Fruit fly (Drosophila melanogaster) whole organism, embryonic: ENCODE data around the gene Dsp1.
A peak's percentile ranks its signal among the peaks of the same experiment; 100 is the strongest.

Experiments
- Aef1 ChIP-seq: fragments of 200-800 bp; sonication (Bioruptor generic); IDR thresholded peaks from 3 replicates; pipeline ENCODE4 v1.3.6; 2022; ENCODE audit warnings: missing biosample characterization, missing genetic modification characterization
- Awh ChIP-seq: fragments of 200-800 bp; sonication (Bioruptor generic); IDR thresholded peaks from 2 replicates; pipeline ENCODE4, ENCODE4 v1.3.6; 2022; ENCODE audit warnings: missing biosample characterization, missing genetic modification characterization
- B-H2 ChIP-seq: fragments of 200-800 bp; sonication (Bioruptor generic); optimal IDR thresholded peaks from 2 replicates; lab custom pipeline; 2018; ENCODE audit warnings: missing biosample characterization, mild to moderate bottlenecking, missing genetic modification characterization
- BEAF-32 ChIP-seq: fragments of 200-800 bp; sonication (Bioruptor generic); optimal IDR thresholded peaks from 3 replicates; lab custom pipeline; 2017; ENCODE audit warnings: missing biosample characterization, missing genetic modification characterization, mild to moderate bottlenecking, moderate library complexity, missing genetic modification reagents
- CG10321 ChIP-seq: fragments of 200-800 bp; sonication (Bioruptor generic); IDR thresholded peaks from 2 replicates; pipeline ENCODE4 v1.3.6; 2022; ENCODE audit warnings: missing biosample characterization, missing genetic modification characterization
- CG10565 ChIP-seq: fragments of 200-800 bp; sonication (Bioruptor generic); optimal IDR thresholded peaks from 3 replicates; lab custom pipeline; 2016; ENCODE audit warnings: missing biosample characterization, mild to moderate bottlenecking, missing genetic modification characterization
- CG10959 ChIP-seq: fragments of 200-800 bp; sonication (Bioruptor generic); IDR thresholded peaks from 2 replicates; pipeline ENCODE4 v1.3.6; 2022; ENCODE audit warnings: missing biosample characterization, missing genetic modification characterization
- CG1233 ChIP-seq: fragments of 200-800 bp; sonication (Bioruptor generic); optimal IDR thresholded peaks from 4 replicates; lab custom pipeline; 2018; ENCODE audit warnings: missing biosample characterization, mild to moderate bottlenecking, missing genetic modification characterization
- CG12769 ChIP-seq: fragments of 200-800 bp; sonication (Bioruptor generic); optimal IDR thresholded peaks from 2 replicates; lab custom pipeline; 2019; ENCODE audit warnings: missing biosample characterization, mild to moderate bottlenecking, missing genetic modification characterization, moderate library complexity
- CG13424 ChIP-seq: fragments of 200-800 bp; sonication (Bioruptor generic); optimal IDR thresholded peaks from 2 replicates; lab custom pipeline; 2019; ENCODE audit warnings: missing biosample characterization, mild to moderate bottlenecking, missing genetic modification characterization, moderate library complexity
- CG13775 ChIP-seq: fragments of 200-800 bp; sonication (Bioruptor generic); optimal IDR thresholded peaks from 3 replicates; lab custom pipeline; 2017; ENCODE audit warnings: missing biosample characterization, mild to moderate bottlenecking, missing genetic modification characterization
- CG15479 ChIP-seq: fragments of 200-800 bp; sonication (Bioruptor generic); optimal IDR thresholded peaks from 3 replicates; lab custom pipeline; 2019; ENCODE audit warnings: missing biosample characterization, mild to moderate bottlenecking, missing genetic modification characterization, moderate library complexity
- CG1603 ChIP-seq: fragments of 200-800 bp; sonication (Bioruptor generic); optimal IDR thresholded peaks from 2 replicates; lab custom pipeline; 2019; ENCODE audit warnings: missing biosample characterization, mild to moderate bottlenecking, missing genetic modification characterization, moderate library complexity
- CG16813 ChIP-seq: fragments of 200-800 bp; sonication (Bioruptor generic); IDR thresholded peaks from 3 replicates; pipeline ENCODE4 v1.3.6; 2022; ENCODE audit warnings: missing biosample characterization, missing genetic modification characterization; ENCODE audit not compliant: partially characterized antibody
- CG16863 ChIP-seq: fragments of 200-800 bp; sonication (Bioruptor generic); optimal IDR thresholded peaks from 3 replicates; lab custom pipeline; 2016; ENCODE audit warnings: missing biosample characterization, missing genetic modification characterization
- CG2116 ChIP-seq: fragments of 200-800 bp; sonication (Bioruptor generic); optimal IDR thresholded peaks from 3 replicates; lab custom pipeline; 2018; ENCODE audit warnings: missing biosample characterization, mild to moderate bottlenecking, missing genetic modification characterization
- CG2202 ChIP-seq: fragments of 200-800 bp; sonication (Bioruptor generic); optimal IDR thresholded peaks from 2 replicates; lab custom pipeline; 2018; ENCODE audit warnings: missing biosample characterization, mild to moderate bottlenecking, missing genetic modification characterization
- CG2889 ChIP-seq: fragments of 200-800 bp; sonication (Bioruptor generic); IDR thresholded peaks from 3 replicates; pipeline ENCODE4 v1.3.6; 2022; ENCODE audit warnings: missing biosample characterization, missing genetic modification characterization
- CG32767 ChIP-seq: fragments of 200-800 bp; sonication (Bioruptor generic); IDR thresholded peaks from 2 replicates; pipeline ENCODE4 v1.3.6; 2022; ENCODE audit warnings: missing biosample characterization, missing genetic modification characterization
- CG4404 ChIP-seq: fragments of 200-800 bp; sonication (Bioruptor generic); IDR thresholded peaks from 2 replicates; pipeline ENCODE4 v1.3.6; 2022; ENCODE audit warnings: missing biosample characterization, missing genetic modification characterization
- CG6175 ChIP-seq: fragments of 200-800 bp; sonication (Bioruptor generic); IDR thresholded peaks from 3 replicates; pipeline ENCODE4 v1.3.6; 2022; ENCODE audit warnings: missing biosample characterization, missing genetic modification characterization
- CG6791 ChIP-seq: fragments of 200-800 bp; sonication (Bioruptor generic); IDR thresholded peaks from 3 replicates; pipeline ENCODE4 v1.3.6; 2022; ENCODE audit warnings: missing biosample characterization, missing genetic modification characterization; ENCODE audit not compliant: partially characterized antibody
- CG7271 ChIP-seq: fragments of 200-800 bp; sonication (Bioruptor generic); optimal IDR thresholded peaks from 2 replicates; lab custom pipeline; 2018; ENCODE audit warnings: missing biosample characterization, mild to moderate bottlenecking, missing genetic modification characterization, moderate library complexity
- CG8089 ChIP-seq: fragments of 200-800 bp; sonication (Bioruptor generic); optimal IDR thresholded peaks from 3 replicates; lab custom pipeline; 2016; ENCODE audit warnings: missing biosample characterization, missing genetic modification characterization
- CG9932 ChIP-seq: fragments of 200-800 bp; sonication (Bioruptor generic); IDR thresholded peaks from 2 replicates; pipeline ENCODE4 v1.3.6; 2022; ENCODE audit warnings: missing biosample characterization, missing genetic modification characterization
- CkIIα-i1 ChIP-seq: fragments of 200-800 bp; sonication (Bioruptor generic); IDR thresholded peaks from 2 replicates; pipeline ENCODE4 v1.3.6; 2022; ENCODE audit warnings: missing biosample characterization, missing genetic modification characterization
- Dll ChIP-seq: fragments of 200-800 bp; sonication (Bioruptor generic); IDR thresholded peaks from 4 replicates; pipeline ENCODE4 v1.3.6; 2022; ENCODE audit warnings: missing biosample characterization, missing genetic modification characterization; ENCODE audit not compliant: partially characterized antibody
- Doc3 ChIP-seq: fragments of 200-800 bp; sonication (Bioruptor generic); IDR thresholded peaks from 3 replicates; pipeline ENCODE4 v1.3.6; 2022; ENCODE audit warnings: missing biosample characterization, missing genetic modification characterization; ENCODE audit not compliant: partially characterized antibody
- Dref ChIP-seq: fragments of 200-800 bp; sonication (Bioruptor generic); IDR thresholded peaks from 2 replicates; pipeline ENCODE4 v1.3.6; 2022; ENCODE audit warnings: missing biosample characterization, missing genetic modification characterization
- Ets97D ChIP-seq: fragments of 200-800 bp; sonication (Bioruptor generic); optimal IDR thresholded peaks from 3 replicates; lab custom pipeline; 2016; ENCODE audit warnings: missing biosample characterization, missing genetic modification characterization
- H15 ChIP-seq: fragments of 200-800 bp; sonication (Bioruptor generic); IDR thresholded peaks from 3 replicates; pipeline ENCODE4 v1.3.6; 2022; ENCODE audit warnings: missing biosample characterization, missing genetic modification characterization
- HmgD ChIP-seq: fragments of 200-800 bp; sonication (Bioruptor generic); optimal IDR thresholded peaks from 3 replicates; lab custom pipeline; 2016; ENCODE audit warnings: missing biosample characterization, missing genetic modification characterization
- Opbp ChIP-seq: fragments of 200-800 bp; sonication (Bioruptor generic); IDR thresholded peaks from 3 replicates; pipeline ENCODE4 v1.3.6; 2022; ENCODE audit warnings: missing biosample characterization, missing genetic modification characterization; ENCODE audit not compliant: partially characterized antibody
- Ptx1 ChIP-seq: fragments of 200-800 bp; sonication (Bioruptor generic); IDR thresholded peaks from 2 replicates; pipeline ENCODE4 v1.3.6; 2022; ENCODE audit warnings: missing biosample characterization, missing genetic modification characterization
- Scr ChIP-seq: fragments of 200-800 bp; sonication (Bioruptor generic); IDR thresholded peaks from 2 replicates; pipeline ENCODE4 v1.3.6; 2022; ENCODE audit warnings: missing biosample characterization, missing genetic modification characterization; ENCODE audit not compliant: partially characterized antibody
- Sry-δ ChIP-seq: fragments of 200-800 bp; sonication (Bioruptor generic); optimal IDR thresholded peaks from 2 replicates; lab custom pipeline; 2016; ENCODE audit warnings: missing biosample characterization, missing genetic modification characterization
- bigmax ChIP-seq: fragments of 200-800 bp; sonication (Bioruptor generic); optimal IDR thresholded peaks from 2 replicates; lab custom pipeline; 2018; ENCODE audit warnings: missing biosample characterization, mild to moderate bottlenecking, missing genetic modification characterization
- dimm ChIP-seq: fragments of 200-800 bp; sonication (Bioruptor generic); IDR thresholded peaks from 2 replicates; pipeline ENCODE4 v1.3.6; 2022; ENCODE audit warnings: missing biosample characterization, missing genetic modification characterization
- ftz-f1 ChIP-seq: fragments of 200-800 bp; sonication (Bioruptor generic); optimal IDR thresholded peaks from 2 replicates; lab custom pipeline; 2016; ENCODE audit warnings: missing biosample characterization, missing genetic modification characterization
- gcm2 ChIP-seq: fragments of 200-800 bp; sonication (Bioruptor generic); optimal IDR thresholded peaks from 2 replicates; lab custom pipeline; 2016; ENCODE audit warnings: missing biosample characterization, missing genetic modification characterization
- mam ChIP-seq: fragments of 200-800 bp; sonication (Bioruptor generic); optimal IDR thresholded peaks from 3 replicates; lab custom pipeline; 2016; ENCODE audit warnings: missing biosample characterization, missing genetic modification characterization
- nerfin-2 ChIP-seq: fragments of 200-800 bp; sonication (Bioruptor generic); IDR thresholded peaks from 2 replicates; pipeline ENCODE4 v1.3.6; 2022; ENCODE audit warnings: missing biosample characterization, missing genetic modification characterization; ENCODE audit not compliant: partially characterized antibody
- pfk ChIP-seq: fragments of 200-800 bp; sonication (Bioruptor generic); optimal IDR thresholded peaks from 2 replicates; lab custom pipeline; 2018; ENCODE audit warnings: missing biosample characterization, mild to moderate bottlenecking, missing genetic modification characterization, moderate library complexity
- sens ChIP-seq: fragments of 200-800 bp; sonication (Bioruptor generic); peaks from one replicate; lab custom pipeline; 2016; ENCODE audit warnings: missing biosample characterization, missing genetic modification characterization
- sim ChIP-seq: fragments of 200-800 bp; sonication (Bioruptor generic); IDR thresholded peaks from 2 replicates; pipeline ENCODE4 v1.3.6; 2022; ENCODE audit warnings: missing biosample characterization, missing genetic modification characterization
- toy ChIP-seq: fragments of 200-800 bp; sonication (Bioruptor generic); IDR thresholded peaks from 2 replicates; pipeline ENCODE4 v1.3.6; 2022; ENCODE audit warnings: missing biosample characterization, missing genetic modification characterization
- vnd ChIP-seq: fragments of 200-800 bp; sonication (Bioruptor generic); IDR thresholded peaks from 3 replicates; pipeline ENCODE4 v1.3.6; 2022; ENCODE audit warnings: missing biosample characterization, missing genetic modification characterization; ENCODE audit not compliant: partially characterized antibody

Gene Dsp1

dm6 chrX:16320197-16320921 is 13.1 kb upstream of the Dsp1 start, which contains the start of gene Cyp1 (continued):
- TF ChIP-seq CG32767 (GFP tag; lab: Robert Waterston, UW) (no peak; the same call in 1 of the 2 replicates), CG15479 (GFP tag; lab: Kevin White, UChicago) (peak; percentile 74), H15 (peak; percentile 29; the same call in 1 of the 3 replicates), HmgD (GFP tag; lab: Kevin White, UChicago) (peak; percentile 4), pfk (GFP tag; lab: Kevin White, UChicago) (peak; percentile 98), sim (GFP tag; lab: Robert Waterston, UW) (peak; percentile 44; the same call in 1 of the 2 replicates), CG10959 (GFP tag; lab: Robert Waterston, UW) (no peak), CG2116 (GFP tag; lab: Kevin White, UChicago) (peak; percentile 98), CG4404 (GFP tag; lab: Robert Waterston, UW) (0 out of 2 replicates have a peak, but pooled peaks have one; percentile 23), CG1233 (GFP tag; lab: Kevin White, UChicago) (peak; percentile 33), CG13775 (GFP tag; lab: Kevin White, UChicago) (peak; percentile 58), CG6791 (GFP tag; lab: Robert Waterston, UW) (peak; percentile 85), CG8089 (GFP tag; lab: Kevin White, UChicago) (no peak), CG16863 (no peak), sens (GFP tag; lab: Kevin White, UChicago) (peak; percentile 88), CG10565 (GFP tag; lab: Kevin White, UChicago) (no peak), CG13424 (tag; lab: Kevin White, UChicago) (peak; percentile 20), CG9932 (GFP tag; lab: Robert Waterston, UW) (peak; percentile 68), Ptx1 (GFP tag; lab: Robert Waterston, UW) (0 out of 2 replicates have a peak, but pooled peaks have one; percentile 43), Awh (GFP tag; lab: Robert Waterston, UW) (0 out of 2 replicates have a peak, but pooled peaks have one; percentile 33), CG6175 (GFP tag; lab: Robert Waterston, UW) (0 out of 3 replicates have a peak, but pooled peaks have one; percentile 16), Scr (GFP tag; lab: Robert Waterston, UW) (peak; percentile 76), mam (GFP tag; lab: Kevin White, UChicago) (peak; percentile 18), Dref (GFP tag; lab: Robert Waterston, UW) (peak; percentile 83), Aef1 (GFP tag; lab: Robert Waterston, UW) (0 out of 3 replicates have a peak, but pooled peaks have one; percentile 27)

- TF ChIP-seq vnd (GFP tag; lab: Robert Waterston, UW) (0 out of 3 replicates have a peak, but pooled peaks have one; percentile 31), CG1603 (peak; percentile 32), Sry-δ (GFP tag; lab: Kevin White, UChicago) (peak; percentile 1), CG16813 (GFP tag; lab: Robert Waterston, UW) (0 out of 3 replicates have a peak, but pooled peaks have one; percentile 42), CkIIα-i1 (no peak), nerfin-2 (GFP tag; lab: Robert Waterston, UW) (no peak), gcm2 (GFP tag; lab: Kevin White, UChicago) (no peak), Scr (GFP tag; lab: Robert Waterston, UW) (peak; percentile 25), Doc3 (0 out of 3 replicates have a peak, but pooled peaks have one; percentile 13), CG10321 (GFP tag; lab: Robert Waterston, UW) (no peak), CG7271 (tag; lab: Kevin White, UChicago) (no peak), bigmax (GFP tag; lab: Kevin White, UChicago) (no peak), BEAF-32 (GFP tag; lab: Kevin White, UChicago) (peak; percentile 19), CG2889 (GFP tag; lab: Robert Waterston, UW) (no peak), CG12769 (tag; lab: Kevin White, UChicago) (no peak), toy (GFP tag; lab: Robert Waterston, UW) (no peak), ftz-f1 (GFP tag; lab: Kevin White, UChicago) (no peak), B-H2 (GFP tag; lab: Kevin White, UChicago) (no peak), Dll (GFP tag; lab: Robert Waterston, UW) (0 out of 4 replicates have a peak, but pooled peaks have one; percentile 16), Ets97D (GFP tag; lab: Kevin White, UChicago) (peak; percentile 51), dimm (no peak), CG2202 (no peak), Opbp (GFP tag; lab: Robert Waterston, UW) (peak; percentile 17; the same call in 1 of the 3 replicates)
Measured at dm6 chrX:16321037-16321436, 12.4 kb upstream of the Dsp1 start.
